Fruit fly (Drosophila melanogaster): Measurements from ENCODE around the gene glu.

DNA sequence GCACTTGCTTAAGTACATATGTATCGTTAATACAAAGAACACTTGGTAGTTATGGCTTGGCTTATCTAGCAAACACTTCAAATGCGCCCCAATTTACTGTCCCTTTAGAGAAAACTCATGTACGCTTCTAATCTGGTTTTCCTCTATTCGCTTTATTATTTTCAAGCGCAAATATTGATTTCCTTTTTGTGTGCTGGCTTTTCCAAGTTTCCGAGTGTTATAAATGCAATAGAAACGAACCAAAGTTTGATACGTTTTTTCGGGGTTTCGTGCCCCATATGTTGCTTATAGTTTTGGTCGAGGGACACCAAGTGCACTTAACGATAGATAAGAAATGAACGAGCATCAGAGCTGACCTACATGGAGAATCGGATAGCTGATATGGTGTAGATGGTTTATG is 24.3 kb downstream of the glu start:
- TF ChIP-seq h (GFP tag; optimal IDR thresholded peaks at IDR 0.05) (no peak), br (GFP tag; optimal IDR thresholded peaks at IDR 0.05) (no peak), psq (GFP tag; optimal IDR thresholded peaks at IDR 0.05) (no peak), lola (GFP tag; optimal IDR thresholded peaks at IDR 0.05) (no peak), usp (GFP tag; optimal IDR thresholded peaks at IDR 0.05) (no peak), Vsx2 (GFP tag; optimal IDR thresholded peaks at IDR 0.05; ENCODE audit: partially characterized antibody) (no peak), GATAd (GFP tag; optimal IDR thresholded peaks at IDR 0.05) (no peak), OdsH (GFP tag; optimal IDR thresholded peaks at IDR 0.05) (no peak), Rel (GFP tag; optimal IDR thresholded peaks at IDR 0.05) (no peak), Rel (tag; optimal IDR thresholded peaks at IDR 0.05) (no peak), pan (optimal IDR thresholded peaks at IDR 0.05) (no peak), Abd-B (GFP tag; optimal IDR thresholded peaks at IDR 0.05) (no peak)
